Fruit fly (Drosophila melanogaster): Measurements from ENCODE around the gene Acsx2.

The Acsx2 gene

DNA sequence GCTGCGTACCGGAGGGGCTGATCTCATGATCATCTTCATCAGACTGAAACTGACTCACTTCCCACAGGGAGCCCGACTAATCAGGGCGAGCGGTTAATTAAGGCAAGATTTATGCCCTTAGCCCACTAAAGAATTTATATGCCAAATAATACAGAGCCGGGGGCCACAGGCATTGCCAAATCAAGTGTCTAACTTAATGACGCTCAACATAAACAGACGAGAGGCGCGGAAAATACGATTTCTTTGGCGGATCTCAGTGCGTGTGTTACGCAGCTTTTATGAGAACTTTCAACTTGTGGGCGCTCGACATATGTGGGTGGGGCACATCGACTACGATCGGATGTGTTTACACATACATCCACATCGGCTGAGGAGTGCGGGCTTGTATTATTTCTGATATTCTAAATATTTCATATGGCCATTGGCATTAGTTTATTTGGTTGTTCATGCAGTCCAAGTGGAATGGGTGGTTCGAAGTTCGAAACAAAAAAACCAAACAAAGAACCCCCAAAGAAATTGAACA lies 48.3 kb downstream of the Acsx2 start:
- TF ChIP-seq CG17801 (GFP tag; optimal IDR thresholded peaks at IDR 0.05; ENCODE audit: partially characterized antibody) = no peak
